Worm (Caenorhabditis elegans): Measurements from ENCODE around the gene ndub-6.

DNA sequence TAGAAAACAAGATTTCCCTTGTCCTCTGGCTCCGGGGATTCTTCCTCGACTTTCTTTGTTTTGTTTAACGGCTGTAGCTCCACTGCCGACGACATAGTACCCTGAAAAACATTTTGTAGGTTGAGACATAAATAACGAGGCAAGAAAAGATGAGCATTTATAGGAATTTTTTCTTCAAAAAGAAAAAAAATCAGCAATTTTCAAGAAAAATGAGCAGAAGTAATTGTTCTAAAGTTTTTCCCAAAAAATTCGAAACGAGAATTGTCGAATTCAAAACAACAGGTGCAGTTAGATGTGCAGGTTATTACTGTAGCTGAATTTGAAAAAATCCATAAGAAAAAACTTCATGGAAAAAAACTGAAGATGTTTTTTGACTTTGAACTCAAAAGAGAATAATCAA is 3.2 kb downstream of the ndub-6 start, which contains the start of gene ent-1:
- TF ChIP-seq hmbx-1 (tag; optimal IDR thresholded peaks at IDR 0.05) (no peak), ceh-13 (GFP tag; optimal IDR thresholded peaks at IDR 0.05) (no peak)

Measured in whole organism, early embryonic.